Fruit fly (Drosophila melanogaster) whole organism, prepupa: ENCODE measurements around the gene Sh.

ENCODE experiments used
- CG11902 ChIP-seq: fragments of 200-800 bp; sonication (Bioruptor generic); optimal IDR thresholded peaks from 3 replicates; lab custom pipeline; 2016; ENCODE audit warnings: missing biosample characterization, missing genetic modification characterization
- CG15336 ChIP-seq: fragments of 200-800 bp; sonication (Bioruptor generic); IDR thresholded peaks from 2 replicates; pipeline ENCODE4 v1.3.6; 2022; ENCODE audit warnings: missing biosample characterization, missing genetic modification characterization
- CG16779 ChIP-seq: fragments of 200-800 bp; sonication (Bioruptor generic); optimal IDR thresholded peaks from 3 replicates; lab custom pipeline; 2017; ENCODE audit warnings: missing biosample characterization, mild to moderate bottlenecking, missing genetic modification characterization
- CG31627 ChIP-seq: fragments of 200-800 bp; sonication (Bioruptor generic); optimal IDR thresholded peaks from 3 replicates; lab custom pipeline; 2016; ENCODE audit warnings: missing biosample characterization, missing genetic modification characterization
- CG6792 ChIP-seq: fragments of 200-800 bp; sonication (Bioruptor generic); optimal IDR thresholded peaks from 3 replicates; lab custom pipeline; 2016; ENCODE audit warnings: missing biosample characterization, missing genetic modification characterization
- Eip75B ChIP-seq: fragments of 200-800 bp; sonication (Bioruptor generic); optimal IDR thresholded peaks from 3 replicates; lab custom pipeline; 2016; ENCODE audit warnings: missing biosample characterization, missing genetic modification characterization
- Hr38 ChIP-seq: sonication (Bioruptor generic); optimal IDR thresholded peaks from 2 replicates; lab custom pipeline; 2016; ENCODE audit warnings: missing biosample characterization, missing genetic modification characterization
- Lpt ChIP-seq: fragments of 200-800 bp; sonication (Bioruptor generic); optimal IDR thresholded peaks from 3 replicates; lab custom pipeline; 2016; ENCODE audit warnings: missing biosample characterization, missing genetic modification characterization
- Smox ChIP-seq: fragments of 200-800 bp; sonication (Bioruptor generic); optimal IDR thresholded peaks from 3 replicates; lab custom pipeline; 2016; ENCODE audit warnings: missing biosample characterization, missing genetic modification characterization
- Sox102F ChIP-seq: fragments of 200-800 bp; sonication (Bioruptor generic); optimal IDR thresholded peaks from 2 replicates; lab custom pipeline; 2016; ENCODE audit warnings: missing biosample characterization, mild to moderate bottlenecking, missing genetic modification characterization
- lz ChIP-seq: fragments of 200-800 bp; sonication (Bioruptor generic); optimal IDR thresholded peaks from 3 replicates; lab custom pipeline; 2016; ENCODE audit warnings: missing biosample characterization, missing genetic modification characterization

- TF ChIP-seq Smox (GFP tag; lab: Kevin White, UChicago) (no peak), Hr38 (no peak), Lpt (GFP tag; lab: Kevin White, UChicago) (no peak), Eip75B (no peak), CG11902 (GFP tag; lab: Kevin White, UChicago) (no peak), CG15336 (no peak), Sox102F (GFP tag; lab: Kevin White, UChicago) (no peak), CG6792 (GFP tag; lab: Kevin White, UChicago) (no peak), lz (no peak), CG31627 (GFP tag; lab: Kevin White, UChicago) (no peak), CG16779 (tag; lab: Kevin White, UChicago) (no peak)
Observed at dm6 chrX:18106686-18107085, 43.6 kb upstream of the Sh start.
